Worm (Caenorhabditis elegans): ENCODE measurements around the gene K09E9.4.

ce11 chrX:15675622-15676021 is 45.4 kb upstream of the K09E9.4 start, which contains the start of gene F59D12.2:
- TF ChIP-seq unc-62 (GFP tag; optimal IDR thresholded peaks at IDR 0.05 in 1 of 2) = no peak
- TF ChIP-seq unc-62 (tag; optimal IDR thresholded peaks at IDR 0.05) = no peak
- no peak for TF ChIP-seq snpc-4 (tag; optimal IDR thresholded peaks at IDR 0.05)
- no peak for TF ChIP-seq skn-1 (tag; optimal IDR thresholded peaks at IDR 0.05)
- no peak for TF ChIP-seq dpl-1 (GFP tag; optimal IDR thresholded peaks at IDR 0.05)
- no peak for TF ChIP-seq pha-4 (GFP tag; IDR thresholded peaks at IDR 0.05)
- no peak for TF ChIP-seq pha-4 (tag; optimal IDR thresholded peaks at IDR 0.05)
- TF ChIP-seq nhr-48 (tag; optimal IDR thresholded peaks at IDR 0.05) = no peak
- TF ChIP-seq ztf-11 (tag; optimal IDR thresholded peaks at IDR 0.05) = no peak
- no peak for TF ChIP-seq F10B5.3 (tag; optimal IDR thresholded peaks at IDR 0.05)
- no peak for TF ChIP-seq fos-1 (tag; optimal IDR thresholded peaks at IDR 0.05)
- TF ChIP-seq pqm-1 (tag; optimal IDR thresholded peaks at IDR 0.05) = no peak
- TF ChIP-seq ZK546.5 (tag; optimal IDR thresholded peaks at IDR 0.05) = no peak
- TF ChIP-seq nhr-77 (tag; optimal IDR thresholded peaks at IDR 0.05) = no peak
